Fruit fly (Drosophila melanogaster) whole organism, prepupa: Measurements from ENCODE around the gene IntS11.

Experiments used
- CG11294 ChIP-seq: fragments of 200-800 bp; sonication (Bioruptor generic); IDR thresholded peaks from 2 replicates; pipeline ENCODE4 v1.3.6; 2022; ENCODE audit warnings: missing biosample characterization, missing genetic modification characterization
- CG1621 ChIP-seq: fragments of 200-800 bp; sonication (Bioruptor generic); optimal IDR thresholded peaks from 3 replicates; lab custom pipeline; 2018; ENCODE audit warnings: missing biosample characterization, mild to moderate bottlenecking, missing genetic modification characterization
- CG34406 ChIP-seq: fragments of 200-800 bp; sonication (Bioruptor generic); optimal IDR thresholded peaks from 3 replicates; lab custom pipeline; 2016; ENCODE audit warnings: missing biosample characterization, missing genetic modification characterization
- CG6792 ChIP-seq: fragments of 200-800 bp; sonication (Bioruptor generic); optimal IDR thresholded peaks from 3 replicates; lab custom pipeline; 2016; ENCODE audit warnings: missing biosample characterization, missing genetic modification characterization
- Ets96B ChIP-seq: fragments of 200-800 bp; optimal IDR thresholded peaks from 2 replicates; lab custom pipeline; 2019; ENCODE audit warnings: missing biosample characterization, mild to moderate bottlenecking, missing genetic modification characterization, moderate library complexity
- OdsH ChIP-seq: fragments of 200-800 bp; sonication (Bioruptor generic); optimal IDR thresholded peaks from 3 replicates; lab custom pipeline; 2016; ENCODE audit warnings: missing biosample characterization, missing genetic modification characterization
- Sox14 ChIP-seq: fragments of 200-800 bp; sonication (Bioruptor generic); optimal IDR thresholded peaks from 3 replicates; lab custom pipeline; 2016; ENCODE audit warnings: missing biosample characterization, missing genetic modification characterization
- esn ChIP-seq: fragments of 200-800 bp; sonication (Bioruptor generic); optimal IDR thresholded peaks from 2 replicates; lab custom pipeline; 2016; ENCODE audit warnings: missing biosample characterization, mild to moderate bottlenecking, missing genetic modification characterization, moderate library complexity

- TF ChIP-seq CG34406 (GFP tag; lab: Kevin White, UChicago) (peak; percentile 7), CG6792 (peak; percentile 0), CG1621 (tag; lab: Kevin White, UChicago) (peak; percentile 56), Sox14 (GFP tag; lab: Kevin White, UChicago) (peak; percentile 49), CG11294 (no peak; the same call in 1 of the 2 replicates), OdsH (GFP tag; lab: Kevin White, UChicago) (no peak), esn (GFP tag; lab: Kevin White, UChicago) (no peak), Ets96B (tag; lab: Kevin White, UChicago) (no peak)
Measured at dm6 chr3R:29757226-29757625, 12.1 kb downstream of the IntS11 start.
